Fruit fly (Drosophila melanogaster) ovary, adult (tissue): ENCODE data around the gene CG43922.

Experiments
- CG17801 ChIP-seq: fragments of 200-800 bp; optimal IDR thresholded peaks from 2 replicates; lab custom pipeline; 2019; ENCODE audit warnings: missing biosample characterization, mild to moderate bottlenecking, missing genetic modification characterization, moderate library complexity; ENCODE audit not compliant: partially characterized antibody

The CG43922 gene

dm6 chr2L:6264390-6264789 is 44.2 kb downstream of the CG43922 start, which contains the start of gene CG13983:
Gene CG13983 (minus strand): TSS chr2L:6264490.
- TF ChIP-seq CG17801 (GFP tag; lab: Kevin White, UChicago): no peak

DNA sequence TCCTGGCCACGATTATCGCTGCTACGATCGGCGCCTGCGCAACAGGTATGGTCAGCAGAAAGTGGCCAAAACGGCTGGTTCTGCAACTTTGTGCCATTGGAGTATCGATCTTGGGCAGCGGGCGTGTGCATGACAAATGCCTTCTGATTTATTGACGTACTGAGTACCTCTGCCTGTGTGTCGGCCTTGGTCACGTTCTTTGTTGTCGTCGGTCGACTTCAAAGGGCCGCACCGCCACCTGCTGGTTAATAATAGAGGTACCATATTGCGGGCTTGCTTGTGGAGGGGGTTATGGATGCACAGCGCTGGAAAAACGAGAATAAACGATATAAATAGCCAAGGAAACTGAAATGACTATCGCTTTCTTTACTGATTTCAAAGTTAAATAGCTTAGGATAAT is 48.9 kb downstream of the CG43922 start:
- no peak for TF ChIP-seq CG17801 (GFP tag; lab: Kevin White, UChicago)
